Fruit fly (Drosophila melanogaster) S2 (cell line): ENCODE data around the gene CG32109.

Source experiments
- CG8478 ChIP-seq: fragments of >200 bp; optimal IDR thresholded peaks from 2 replicates; lab custom pipeline; 2018
- CTCF ChIP-seq, 2 experiments: fragments of >200 bp; optimal IDR thresholded peaks; 2 replicates each; lab custom pipeline; 2018

The CG32109 gene

dm6 chr3L:12745121-12745770, at the start of gene CG32109:
TSS of gene CG32109 (plus strand) at chr3L:12745344.
- no peak for TF ChIP-seq CG8478 (lab: Kevin White, UChicago)
- no peak for TF ChIP-seq CTCF (optimal IDR thresholded peaks at IDR 0.05; lab: Kevin White, UChicago)

- no peak for TF ChIP-seq CTCF (optimal IDR thresholded peaks at IDR 0.05; lab: Kevin White, UChicago)
- TF ChIP-seq CG8478 (lab: Kevin White, UChicago), result no peak
Observed at dm6 chr3L:12695695-12696094, 49.4 kb upstream of the CG32109 start.

- TF ChIP-seq CTCF (optimal IDR thresholded peaks at IDR 0.05; lab: Kevin White, UChicago) (no peak), CG8478 (lab: Kevin White, UChicago) (no peak)
Observed at dm6 chr3L:12696503-12696902, 48.6 kb upstream of the CG32109 start.

- no peak for TF ChIP-seq CTCF (optimal IDR thresholded peaks at IDR 0.05; lab: Kevin White, UChicago)
- no peak for TF ChIP-seq CG8478 (lab: Kevin White, UChicago)
Observed at dm6 chr3L:12697531-12697930, 47.6 kb upstream of the CG32109 start.

- TF ChIP-seq CTCF (optimal IDR thresholded peaks at IDR 0.05; lab: Kevin White, UChicago) (no peak), CG8478 (lab: Kevin White, UChicago) (no peak)
Observed at dm6 chr3L:12698236-12698635, 46.9 kb upstream of the CG32109 start.

dm6 chr3L:12700509-12700995, 44.6 kb upstream of the CG32109 start:
- TF ChIP-seq CTCF (optimal IDR thresholded peaks at IDR 0.05; lab: Kevin White, UChicago) (no peak), CG8478 (lab: Kevin White, UChicago) (no peak)

dm6 chr3L:12701335-12701734, 43.8 kb upstream of the CG32109 start:
- TF ChIP-seq CTCF (optimal IDR thresholded peaks at IDR 0.05; lab: Kevin White, UChicago), result no peak
- no peak for TF ChIP-seq CG8478 (lab: Kevin White, UChicago)

dm6 chr3L:12703451-12704020, 41.6 kb upstream of the CG32109 start:
- no peak for TF ChIP-seq CG8478 (lab: Kevin White, UChicago)
- TF ChIP-seq CTCF (optimal IDR thresholded peaks at IDR 0.05; lab: Kevin White, UChicago), result no peak

dm6 chr3L:12704335-12704734, 40.8 kb upstream of the CG32109 start:
- no peak for TF ChIP-seq CTCF (optimal IDR thresholded peaks at IDR 0.05; lab: Kevin White, UChicago)
- TF ChIP-seq CG8478 (lab: Kevin White, UChicago), result no peak

- no peak for TF ChIP-seq CTCF (optimal IDR thresholded peaks at IDR 0.05; lab: Kevin White, UChicago)
- TF ChIP-seq CG8478 (lab: Kevin White, UChicago), result no peak
Observed at dm6 chr3L:12705377-12705776, 39.8 kb upstream of the CG32109 start.

dm6 chr3L:12706456-12706855, 38.7 kb upstream of the CG32109 start:
- no peak for TF ChIP-seq CTCF (optimal IDR thresholded peaks at IDR 0.05; lab: Kevin White, UChicago)
- TF ChIP-seq CG8478 (lab: Kevin White, UChicago), result no peak

dm6 chr3L:12711418-12711817, 33.7 kb upstream of the CG32109 start:
- TF ChIP-seq CG8478 (lab: Kevin White, UChicago), result no peak
- no peak for TF ChIP-seq CTCF (optimal IDR thresholded peaks at IDR 0.05; lab: Kevin White, UChicago)

- TF ChIP-seq CG8478 (lab: Kevin White, UChicago), result no peak
- TF ChIP-seq CTCF (optimal IDR thresholded peaks at IDR 0.05; lab: Kevin White, UChicago), result no peak
Observed at dm6 chr3L:12714588-12715196, 30.5 kb upstream of the CG32109 start.

- TF ChIP-seq CTCF (optimal IDR thresholded peaks at IDR 0.05; lab: Kevin White, UChicago) (no peak), CG8478 (lab: Kevin White, UChicago) (no peak)
Observed at dm6 chr3L:12716661-12717060, 28.5 kb upstream of the CG32109 start.

dm6 chr3L:12717621-12718020, 27.5 kb upstream of the CG32109 start:
- TF ChIP-seq CG8478 (lab: Kevin White, UChicago) (no peak), CTCF (optimal IDR thresholded peaks at IDR 0.05; lab: Kevin White, UChicago) (no peak)
